Worm (Caenorhabditis elegans) whole organism, L3 larva: ENCODE measurements around the gene vps-33.2.

Experiments
- ama-1 ChIP-seq: fragments of 150-350 bp; optimal IDR thresholded peaks from 2 replicates; lab custom pipeline; 2018
- ceh-28 ChIP-seq: fragments of 150-350 bp; optimal IDR thresholded peaks from 2 replicates; lab custom pipeline; 2014; ENCODE audit warnings: missing biosample characterization, missing genetic modification reagents, missing genetic modification characterization
- eor-1 ChIP-seq, 2 experiments: fragments of 150-350 bp; optimal IDR thresholded peaks; 2 replicates each; lab custom pipeline; 2014 to 2018; ENCODE audit warnings: missing biosample characterization in 2 of 2, missing genetic modification characterization in 2 of 2
- lin-39 ChIP-seq: fragments of 150-350 bp; optimal IDR thresholded peaks from 2 replicates; lab custom pipeline; 2018; ENCODE audit warnings: missing biosample characterization, missing genetic modification reagents, missing genetic modification characterization
- lsy-12 ChIP-seq: sonication (generic microtip); optimal IDR thresholded peaks from 2 replicates; lab custom pipeline; 2016; ENCODE audit warnings: mild to moderate bottlenecking, missing genetic modification characterization, missing compliant biosample characterization
- mdl-1 ChIP-seq: fragments of 150-350 bp; optimal IDR thresholded peaks from 2 replicates; lab custom pipeline; 2014; ENCODE audit warnings: missing biosample characterization, missing genetic modification characterization
- pqm-1 ChIP-seq: fragments of 150-350 bp; optimal IDR thresholded peaks from 2 replicates; lab custom pipeline; 2017; ENCODE audit warnings: missing biosample characterization, missing genetic modification characterization, inconsistent platforms
- sea-2 ChIP-seq: fragments of 150-350 bp; sonication (generic microtip); optimal IDR thresholded peaks from 4 replicates; lab custom pipeline; 2014; ENCODE audit warnings: missing biosample characterization, missing genetic modification reagents, missing genetic modification characterization
- snpc-4 ChIP-seq: fragments of 150-350 bp; optimal IDR thresholded peaks from 2 replicates; lab custom pipeline; 2014; ENCODE audit warnings: missing biosample characterization, missing genetic modification characterization
- tbx-2 ChIP-seq: sonication (generic microtip); optimal IDR thresholded peaks from 2 replicates; lab custom pipeline; 2016; ENCODE audit warnings: mild to moderate bottlenecking, missing genetic modification characterization, missing compliant biosample characterization
- zag-1 ChIP-seq: fragments of 150-350 bp; optimal IDR thresholded peaks from 2 replicates; lab custom pipeline; 2014; ENCODE audit warnings: missing biosample characterization, missing genetic modification characterization
- ztf-11 ChIP-seq: fragments of 150-350 bp; optimal IDR thresholded peaks from 2 replicates; lab custom pipeline; 2014; ENCODE audit warnings: missing biosample characterization, missing genetic modification characterization
- ztf-4 ChIP-seq: fragments of 150-350 bp; optimal IDR thresholded peaks from 2 replicates; lab custom pipeline; 2014; ENCODE audit warnings: missing biosample characterization, missing genetic modification characterization

DNA sequence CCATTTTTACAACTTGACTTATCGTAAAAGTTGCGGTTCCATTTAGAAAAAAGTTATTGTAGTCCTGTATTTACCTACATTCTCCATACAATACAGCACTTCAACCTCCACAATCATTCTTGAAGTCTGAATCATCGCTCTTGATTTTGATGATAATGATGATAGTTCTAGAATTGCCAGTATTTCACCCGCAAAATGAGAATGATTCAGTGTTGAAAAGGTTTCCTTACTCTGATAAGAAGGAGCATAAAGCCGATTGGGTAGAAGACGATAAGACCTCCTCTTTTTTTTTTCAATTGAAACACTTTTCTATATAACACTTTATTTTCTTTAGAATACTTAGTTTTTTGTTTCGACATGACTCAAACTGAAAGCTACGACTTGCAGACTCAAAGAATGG is 29.8 kb downstream of the vps-33.2 start, which contains the start of gene T19D12.4:
- TF ChIP-seq ztf-11 (tag; lab: Kevin White, UChicago) (no peak), ama-1 (lab: Kevin White, UChicago) (no peak), pqm-1 (peak; percentile 28), mdl-1 (tag; lab: Kevin White, UChicago) (no peak), ztf-4 (tag; lab: Kevin White, UChicago) (no peak), tbx-2 (no peak), ceh-28 (tag; lab: Kevin White, UChicago) (no peak), lin-39 (tag; lab: Kevin White, UChicago) (no peak), sea-2 (GFP tag; lab: Kevin White, UChicago) (no peak), zag-1 (tag; lab: Kevin White, UChicago) (no peak), lsy-12 (tag; lab: Kevin White, UChicago) (no peak), eor-1 (tag; optimal IDR thresholded peaks at IDR 0.05; lab: Kevin White, UChicago) (no peak), snpc-4 (no peak)
